Worm (Caenorhabditis elegans) whole organism, mixed stage, embryonic: ENCODE data around the gene F55C9.11.

Experiments
- bed-3 ChIP-seq: fragments of 200-800 bp; sonication (Bioruptor generic); optimal IDR thresholded peaks from 3 replicates; lab custom pipeline; 2018; ENCODE audit warnings: mild to moderate bottlenecking, missing genetic modification characterization, moderate library complexity, missing compliant biosample characterization
- blmp-1 ChIP-seq: fragments of 150-350 bp; optimal IDR thresholded peaks from 2 replicates; lab custom pipeline; 2014; ENCODE audit warnings: missing biosample characterization, missing genetic modification characterization
- ceh-39 ChIP-seq: fragments of 150-350 bp; optimal IDR thresholded peaks from 2 replicates; lab custom pipeline; 2014; ENCODE audit warnings: missing biosample characterization, missing genetic modification characterization
- ceh-43 ChIP-seq: fragments of 200-800 bp; sonication (Bioruptor generic); optimal IDR thresholded peaks from 2 replicates; lab custom pipeline; 2018; ENCODE audit warnings: mild to moderate bottlenecking, missing genetic modification characterization, moderate library complexity, missing compliant biosample characterization
- ceh-83 ChIP-seq: fragments of 200-800 bp; sonication (Bioruptor generic); optimal IDR thresholded peaks from 2 replicates; lab custom pipeline; 2018; ENCODE audit warnings: mild to moderate bottlenecking, missing genetic modification characterization, missing compliant biosample characterization
- ces-1 ChIP-seq: fragments of 150-350 bp; optimal IDR thresholded peaks from 2 replicates; lab custom pipeline; 2014; ENCODE audit warnings: missing biosample characterization, missing genetic modification reagents, missing genetic modification characterization
- cnd-1 ChIP-seq: fragments of 200-800 bp; sonication (Bioruptor generic); optimal IDR thresholded peaks from 2 replicates; lab custom pipeline; 2018; ENCODE audit warnings: mild to moderate bottlenecking, missing genetic modification characterization, missing compliant biosample characterization
- drap-1 ChIP-seq: fragments of 200-800 bp; sonication (Bioruptor generic); optimal IDR thresholded peaks from 3 replicates; lab custom pipeline; 2018; ENCODE audit warnings: mild to moderate bottlenecking, missing genetic modification characterization, missing compliant biosample characterization
- elt-1 ChIP-seq: sonication (generic microtip); optimal IDR thresholded peaks from 2 replicates; lab custom pipeline; 2017; ENCODE audit warnings: missing genetic modification characterization, mild to moderate bottlenecking, missing compliant biosample characterization, antibody characterized with exemption, moderate library complexity, borderline replicate concordance; ENCODE audit not compliant: insufficient read depth
- flh-1 ChIP-seq: fragments of 200-800 bp; sonication (Bioruptor generic); optimal IDR thresholded peaks from 2 replicates; lab custom pipeline; 2018; ENCODE audit warnings: mild to moderate bottlenecking, missing genetic modification characterization, moderate library complexity, missing compliant biosample characterization
- ham-2 ChIP-seq: fragments of 200-800 bp; sonication (Bioruptor generic); optimal IDR thresholded peaks from 2 replicates; lab custom pipeline; 2018; ENCODE audit warnings: mild to moderate bottlenecking, missing genetic modification characterization, missing compliant biosample characterization
- lin-13 ChIP-seq: fragments of 150-350 bp; optimal IDR thresholded peaks from 2 replicates; lab custom pipeline; 2014; ENCODE audit warnings: missing biosample characterization, missing genetic modification characterization
- lsy-2 ChIP-seq: fragments of 150-350 bp; optimal IDR thresholded peaks from 2 replicates; lab custom pipeline; 2014; ENCODE audit warnings: missing biosample characterization, missing genetic modification characterization
- mab-5 ChIP-seq: fragments of 150-350 bp; optimal IDR thresholded peaks from 2 replicates; lab custom pipeline; 2014; ENCODE audit warnings: missing biosample characterization, missing genetic modification characterization
- mep-1 ChIP-seq: fragments of 150-350 bp; optimal IDR thresholded peaks from 2 replicates; lab custom pipeline; 2017; ENCODE audit warnings: missing biosample characterization, missing genetic modification reagents, missing genetic modification characterization, inconsistent platforms
- mls-2 ChIP-seq: sonication (generic microtip); optimal IDR thresholded peaks from 2 replicates; lab custom pipeline; 2016; ENCODE audit warnings: mild to moderate bottlenecking, missing genetic modification characterization, moderate library complexity, missing compliant biosample characterization
- nhr-12 ChIP-seq: fragments of 150-350 bp; optimal IDR thresholded peaks from 2 replicates; lab custom pipeline; 2014; ENCODE audit warnings: missing biosample characterization, missing genetic modification characterization
- nhr-2 ChIP-seq: fragments of 150-350 bp; optimal IDR thresholded peaks from 2 replicates; lab custom pipeline; 2014; ENCODE audit warnings: missing biosample characterization, missing genetic modification characterization
- nhr-237 ChIP-seq: fragments of 150-350 bp; optimal IDR thresholded peaks from 2 replicates; lab custom pipeline; 2014; ENCODE audit warnings: missing biosample characterization, missing genetic modification characterization
- nhr-28 ChIP-seq: fragments of 150-350 bp; optimal IDR thresholded peaks from 2 replicates; lab custom pipeline; 2014; ENCODE audit warnings: missing biosample characterization, missing genetic modification characterization
- nhr-76 ChIP-seq: sonication (generic microtip); optimal IDR thresholded peaks from 2 replicates; lab custom pipeline; 2017; ENCODE audit warnings: missing biosample characterization, missing genetic modification characterization
- pha-4 ChIP-seq: fragments of 150-350 bp; optimal IDR thresholded peaks from 2 replicates; lab custom pipeline; 2018; ENCODE audit warnings: missing biosample characterization, missing genetic modification reagents, missing genetic modification characterization
- sem-2 ChIP-seq: fragments of 200-800 bp; sonication (Bioruptor generic); optimal IDR thresholded peaks from 2 replicates; lab custom pipeline; 2018; ENCODE audit warnings: mild to moderate bottlenecking, missing genetic modification characterization, missing compliant biosample characterization
- snpc-4 ChIP-seq: fragments of 150-350 bp; optimal IDR thresholded peaks from 2 replicates; lab custom pipeline; 2014; ENCODE audit warnings: missing biosample characterization, missing genetic modification characterization
- sptf-1 ChIP-seq: sonication (generic microtip); optimal IDR thresholded peaks from 2 replicates; lab custom pipeline; 2017; ENCODE audit warnings: mild to moderate bottlenecking, missing genetic modification characterization, moderate library complexity, missing compliant biosample characterization
- tbx-8 ChIP-seq: fragments of 200-800 bp; sonication (Bioruptor generic); optimal IDR thresholded peaks from 2 replicates; lab custom pipeline; 2018; ENCODE audit warnings: mild to moderate bottlenecking, missing genetic modification characterization, moderate library complexity, missing compliant biosample characterization
- unc-120 ChIP-seq: sonication (generic microtip); optimal IDR thresholded peaks from 2 replicates; lab custom pipeline; 2017; ENCODE audit warnings: missing genetic modification characterization, missing compliant biosample characterization; ENCODE audit not compliant: poor library complexity, severe bottlenecking
- unc-62 ChIP-seq: fragments of 150-350 bp; optimal IDR thresholded peaks from 2 replicates; lab custom pipeline; 2014; ENCODE audit warnings: missing biosample characterization, missing genetic modification reagents, missing genetic modification characterization
- zip-8 ChIP-seq: fragments of 150-350 bp; optimal IDR thresholded peaks from 2 replicates; lab custom pipeline; 2014; ENCODE audit warnings: missing biosample characterization, missing genetic modification characterization

Gene F55C9.11

ce11 chrV:19311391-19311790 is 1.9 kb upstream of the F55C9.11 start, which contains the start of gene C43D7.8:
Gene C43D7.8, minus strand, starts transcription at chrV:19311491.
- TF ChIP-seq lin-13 (tag; lab: Kevin White, UChicago) (no peak), pha-4 (tag; lab: Kevin White, UChicago) (no peak), sptf-1 (tag; lab: Kevin White, UChicago) (no peak), lsy-2 (no peak)

ce11 chrV:19308137-19308536 is 1.4 kb downstream of the F55C9.11 start:
- no peak for TF ChIP-seq ham-2 (GFP tag; lab: Kevin White, UChicago)
- no peak for TF ChIP-seq nhr-2 (tag; lab: Kevin White, UChicago)
- no peak for TF ChIP-seq pha-4 (tag; lab: Kevin White, UChicago)
- TF ChIP-seq tbx-8: no peak
- no peak for TF ChIP-seq cnd-1 (tag; lab: Kevin White, UChicago)
- no peak for TF ChIP-seq mls-2 (tag; lab: Kevin White, UChicago)
- no peak for TF ChIP-seq ces-1 (GFP tag; lab: Kevin White, UChicago)
- no peak for TF ChIP-seq nhr-237 (tag; lab: Kevin White, UChicago)
- no peak for TF ChIP-seq blmp-1
- TF ChIP-seq unc-120 (tag; lab: Kevin White, UChicago): no peak
- TF ChIP-seq nhr-28: no peak
- TF ChIP-seq unc-62 (GFP tag; lab: Kevin White, UChicago): no peak
- TF ChIP-seq sptf-1 (tag; lab: Kevin White, UChicago): no peak
- TF ChIP-seq nhr-76 (tag; lab: Kevin White, UChicago): no peak
- TF ChIP-seq ceh-39 (tag; lab: Kevin White, UChicago): no peak
- TF ChIP-seq sem-2: no peak
- TF ChIP-seq nhr-12: no peak
- TF ChIP-seq lsy-2: no peak
- no peak for TF ChIP-seq drap-1

- TF ChIP-seq mab-5 (tag; lab: Kevin White, UChicago) (no peak), snpc-4 (no peak), zip-8 (no peak), bed-3 (GFP tag; lab: Kevin White, UChicago) (no peak), lin-13 (tag; lab: Kevin White, UChicago) (no peak), flh-1 (GFP tag; lab: Kevin White, UChicago) (no peak), nhr-237 (tag; lab: Kevin White, UChicago) (no peak), mls-2 (tag; lab: Kevin White, UChicago) (no peak), ham-2 (GFP tag; lab: Kevin White, UChicago) (no peak), unc-120 (tag; lab: Kevin White, UChicago) (no peak), elt-1 (no peak), blmp-1 (no peak), lsy-2 (no peak)
Measured at ce11 chrV:19306906-19307305, 2.6 kb downstream of the F55C9.11 start, which contains the start of gene F55C9.15. Gene F55C9.15, minus strand, starts transcription at chrV:19307006.

ce11 chrV:19303589-19304174 is 5.8 kb downstream of the F55C9.11 start, which contains the start of the genes fbxb-63 and fbxb-61:
Gene fbxb-63, minus strand, starts transcription at chrV:19303730.
Gene fbxb-61, plus strand, starts transcription at chrV:19304124.
- TF ChIP-seq mep-1 (no peak), ceh-39 (tag; lab: Kevin White, UChicago) (peak; percentile 53), ces-1 (GFP tag; lab: Kevin White, UChicago) (no peak)

- TF ChIP-seq ceh-43 (no peak), zip-8 (peak; percentile 11)
Measured at ce11 chrV:19301934-19302333, 7.6 kb downstream of the F55C9.11 start, which contains the start of gene fbxb-62. Gene fbxb-62, minus strand, starts transcription at chrV:19302034.

ce11 chrV:19299262-19299661 is 10.2 kb downstream of the F55C9.11 start, which contains the start of gene F55C9.14:
Gene F55C9.14, plus strand, starts transcription at chrV:19299562.
- TF ChIP-seq mab-5 (tag; lab: Kevin White, UChicago) (no peak), ham-2 (GFP tag; lab: Kevin White, UChicago) (no peak), mls-2 (tag; lab: Kevin White, UChicago) (no peak), ceh-39 (tag; lab: Kevin White, UChicago) (no peak), cnd-1 (tag; lab: Kevin White, UChicago) (no peak), lsy-2 (no peak), nhr-237 (tag; lab: Kevin White, UChicago) (no peak), flh-1 (GFP tag; lab: Kevin White, UChicago) (no peak), zip-8 (no peak), ceh-83 (GFP tag; lab: Kevin White, UChicago) (no peak)
- TF ChIP-seq, all 35 proteins: peak for 0
